Worm (Caenorhabditis elegans) whole organism, young adult: Measurements from ENCODE around the gene rab-3.

Experiments used
- F22D6.2 ChIP-seq: sonication (generic microtip); optimal IDR thresholded peaks from 2 replicates; lab custom pipeline; 2016; ENCODE audit warnings: mild to moderate bottlenecking, missing genetic modification characterization, missing compliant biosample characterization
- ceh-58 ChIP-seq: fragments of 200-800 bp; sonication (Bioruptor generic); IDR thresholded peaks from 2 replicates; pipeline ENCODE4 v1.3.6; 2022; ENCODE audit warnings: missing genetic modification characterization, missing compliant biosample characterization
- dpl-1 ChIP-seq: fragments of 150-350 bp; optimal IDR thresholded peaks from 2 replicates; lab custom pipeline; 2014; ENCODE audit warnings: missing biosample characterization, missing genetic modification reagents, missing genetic modification characterization
- nhr-179 ChIP-seq: sonication (generic microtip); optimal IDR thresholded peaks from 2 replicates; lab custom pipeline; 2016; ENCODE audit warnings: mild to moderate bottlenecking, missing genetic modification characterization, missing compliant biosample characterization
- unc-62 ChIP-seq: fragments of 150-350 bp; optimal IDR thresholded peaks from 2 replicates; lab custom pipeline; 2014; ENCODE audit warnings: missing biosample characterization, missing genetic modification reagents, missing genetic modification characterization

DNA sequence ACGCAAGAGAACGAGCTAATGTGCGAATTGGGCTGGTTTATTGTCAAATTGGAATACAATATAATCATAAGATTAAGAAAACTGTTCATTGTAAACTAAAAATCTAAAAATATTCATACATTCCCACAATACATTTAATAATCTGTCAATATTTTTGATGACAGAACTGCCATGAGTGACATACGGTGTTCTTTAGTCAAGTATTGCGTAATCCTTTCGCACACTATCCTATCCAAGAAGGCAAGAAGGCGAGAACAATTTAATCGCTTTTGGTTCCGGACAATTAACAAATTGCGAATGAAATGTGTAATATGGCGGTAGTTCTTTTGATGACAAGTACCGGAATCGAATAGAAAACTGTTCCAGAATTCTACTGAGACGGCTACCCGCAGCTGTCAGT lies 7.2 kb upstream of the rab-3 start:
- TF ChIP-seq dpl-1 (GFP tag; lab: Kevin White, UChicago) (no peak), F22D6.2 (no peak), ceh-58 (GFP tag; lab: Robert Waterston, UW) (no peak), unc-62 (GFP tag; lab: Kevin White, UChicago) (no peak), nhr-179 (tag; lab: Kevin White, UChicago) (no peak)
